Worm (Caenorhabditis elegans) whole organism, young adult: Measurements from ENCODE around the gene F56D5.5.

Experiments
- B0035.1 ChIP-seq: sonication (generic microtip); optimal IDR thresholded peaks from 2 replicates; lab custom pipeline; 2016; ENCODE audit warnings: missing genetic modification characterization, mild to moderate bottlenecking, missing compliant biosample characterization, missing genotype, missing genetic modification reagents
- B0336.3 ChIP-seq: fragments of 200-800 bp; sonication (Bioruptor generic); IDR thresholded peaks from 2 replicates; pipeline ENCODE4 v1.3.6; 2022; ENCODE audit warnings: missing genetic modification characterization, missing compliant biosample characterization
- C17E4.6 ChIP-seq: fragments of 200-800 bp; sonication (Bioruptor generic); IDR thresholded peaks from 2 replicates; pipeline ENCODE4 v1.3.6; 2022; ENCODE audit warnings: missing genetic modification reagents, missing genetic modification characterization, missing compliant biosample characterization
- D2030.7 ChIP-seq: fragments of 200-800 bp; sonication (Bioruptor generic); IDR thresholded peaks from 2 replicates; pipeline ENCODE4 v1.3.6; 2022; ENCODE audit warnings: missing genetic modification reagents, missing genetic modification characterization, missing compliant biosample characterization
- F23B12.7 ChIP-seq: sonication (generic microtip); optimal IDR thresholded peaks from 2 replicates; lab custom pipeline; 2017; ENCODE audit warnings: missing genetic modification characterization, mild to moderate bottlenecking, missing compliant biosample characterization, antibody characterized with exemption, moderate library complexity; ENCODE audit not compliant: insufficient read depth
- F33H1.4 ChIP-seq: fragments of 200-800 bp; sonication (Bioruptor generic); IDR thresholded peaks from 2 replicates; pipeline ENCODE4 v1.3.6; 2022; ENCODE audit warnings: missing genetic modification reagents, missing genetic modification characterization, missing compliant biosample characterization
- F49E8.2 ChIP-seq: sonication (generic microtip); optimal IDR thresholded peaks from 3 replicates; lab custom pipeline; 2017; ENCODE audit warnings: missing genetic modification characterization, mild to moderate bottlenecking, missing compliant biosample characterization, antibody characterized with exemption, moderate library complexity; ENCODE audit not compliant: insufficient read depth
- K11D2.4 ChIP-seq: fragments of 200-800 bp; sonication (Bioruptor generic); IDR thresholded peaks from 2 replicates; pipeline ENCODE4 v1.3.6; 2022; ENCODE audit warnings: missing genetic modification reagents, missing genetic modification characterization, missing compliant biosample characterization
- Y53F4B.3 ChIP-seq: fragments of 200-800 bp; sonication (Bioruptor generic); IDR thresholded peaks from 2 replicates; pipeline ENCODE4 v1.3.6; 2022; ENCODE audit warnings: missing genetic modification reagents, missing genetic modification characterization, missing compliant biosample characterization
- Y56A3A.18 ChIP-seq: fragments of 200-800 bp; sonication (Bioruptor generic); IDR thresholded peaks from 2 replicates; pipeline ENCODE4 v1.3.6; 2022; ENCODE audit warnings: missing genetic modification reagents, missing genetic modification characterization, missing compliant biosample characterization
- akir-1 ChIP-seq: fragments of 200-800 bp; sonication (Bioruptor generic); optimal IDR thresholded peaks from 2 replicates; lab custom pipeline; 2018; ENCODE audit warnings: mild to moderate bottlenecking, missing genetic modification characterization, moderate library complexity, missing compliant biosample characterization
- ama-1 ChIP-seq, 3 experiments: fragments of 150-350 bp in 1 of 3; sonication (generic microtip) in 2 of 3; optimal IDR thresholded peaks; 2 replicates each; lab custom pipeline; 2014 to 2018; ENCODE audit warnings: missing biosample characterization in 2 of 3, missing genetic modification characterization in 2 of 3, missing genetic modification reagents in 2 of 3
- athp-1 ChIP-seq: sonication (generic microtip); optimal IDR thresholded peaks from 2 replicates; lab custom pipeline; 2017; ENCODE audit warnings: mild to moderate bottlenecking, missing genetic modification characterization, missing compliant biosample characterization
- attf-6 ChIP-seq: fragments of 200-800 bp; sonication (Bioruptor generic); IDR thresholded peaks from 2 replicates; pipeline ENCODE4 v1.3.6; 2022; ENCODE audit warnings: missing genetic modification reagents, missing genetic modification characterization, missing compliant biosample characterization
- bed-1 ChIP-seq: fragments of 200-800 bp; sonication (Bioruptor generic); IDR thresholded peaks from 2 replicates; pipeline ENCODE4 v1.3.6; 2022; ENCODE audit warnings: missing genetic modification reagents, missing genetic modification characterization, missing compliant biosample characterization
- cebp-2 ChIP-seq: fragments of 200-800 bp; sonication (Bioruptor generic); IDR thresholded peaks from 2 replicates; pipeline ENCODE4 v1.3.6; 2022; ENCODE audit warnings: missing genetic modification characterization, missing compliant biosample characterization
- ceh-40 ChIP-seq: fragments of 200-800 bp; sonication (Bioruptor generic); IDR thresholded peaks from 2 replicates; pipeline ENCODE4 v1.3.6; 2022; ENCODE audit warnings: missing genetic modification characterization, missing compliant biosample characterization
- ceh-79 ChIP-seq: sonication (generic microtip); optimal IDR thresholded peaks from 2 replicates; lab custom pipeline; 2017; ENCODE audit warnings: mild to moderate bottlenecking, missing genetic modification characterization, missing compliant biosample characterization
- chd-7 ChIP-seq: sonication (generic microtip); optimal IDR thresholded peaks from 2 replicates; lab custom pipeline; 2016; ENCODE audit warnings: mild to moderate bottlenecking, missing genetic modification characterization, moderate library complexity, missing compliant biosample characterization
- egl-18 ChIP-seq: fragments of 200-800 bp; sonication (Bioruptor generic); IDR thresholded peaks from 2 replicates; pipeline ENCODE4 v1.3.6; 2022; ENCODE audit warnings: missing genetic modification reagents, missing genetic modification characterization, missing compliant biosample characterization
- egl-44 ChIP-seq: fragments of 200-800 bp; sonication (Bioruptor generic); IDR thresholded peaks from 2 replicates; pipeline ENCODE4 v1.3.6; 2022; ENCODE audit warnings: missing genetic modification reagents, missing genetic modification characterization, missing compliant biosample characterization
- ekl-4 ChIP-seq: fragments of 200-800 bp; sonication (Bioruptor generic); IDR thresholded peaks from 2 replicates; pipeline ENCODE4 v1.3.6; 2022; ENCODE audit warnings: missing genetic modification reagents, missing genetic modification characterization, missing compliant biosample characterization
- hmg-1.2 ChIP-seq: fragments of 200-800 bp; sonication (Bioruptor generic); IDR thresholded peaks from 2 replicates; pipeline ENCODE4 v1.3.6; 2022; ENCODE audit warnings: missing genetic modification reagents, missing genetic modification characterization, missing compliant biosample characterization
- let-526 ChIP-seq: fragments of 200-800 bp; sonication (Bioruptor generic); IDR thresholded peaks from 2 replicates; pipeline ENCODE4 v1.3.6; 2022; ENCODE audit warnings: missing genetic modification reagents, missing genetic modification characterization, missing compliant biosample characterization
- let-607 ChIP-seq, 2 experiments: fragments of 200-800 bp in 1 of 2; sonication (Bioruptor generic) in 1 of 2; sonication (generic microtip) in 1 of 2; optimal IDR thresholded peaks; 2 replicates each; lab custom pipeline; 2016 to 2018; ENCODE audit warnings: mild to moderate bottlenecking in 2 of 2, missing compliant biosample characterization in 2 of 2, missing genetic modification characterization in 2 of 2, moderate library complexity in 2 of 2, missing genotype in 1 of 2
- lin-35 ChIP-seq, 3 experiments: fragments of 150-350 bp in 2 of 3; sonication (generic microtip) in 1 of 3; optimal IDR thresholded peaks; 2 replicates each; lab custom pipeline; 2014 to 2018; ENCODE audit warnings: missing biosample characterization in 3 of 3, missing genetic modification characterization in 3 of 3, missing genetic modification reagents in 3 of 3
- lin-40 ChIP-seq: sonication (generic microtip); optimal IDR thresholded peaks from 2 replicates; lab custom pipeline; 2016; ENCODE audit warnings: missing genetic modification characterization, mild to moderate bottlenecking, missing compliant biosample characterization, missing genotype, missing genetic modification reagents
- lin-54 ChIP-seq: fragments of 200-800 bp; sonication (Bioruptor generic); optimal IDR thresholded peaks from 2 replicates; lab custom pipeline; 2018; ENCODE audit warnings: mild to moderate bottlenecking, missing genetic modification characterization, missing compliant biosample characterization
- lsl-1 ChIP-seq: fragments of 200-800 bp; sonication (Bioruptor generic); optimal IDR thresholded peaks from 2 replicates; lab custom pipeline; 2018; ENCODE audit warnings: mild to moderate bottlenecking, missing genetic modification characterization, moderate library complexity, missing compliant biosample characterization
- lsy-27 ChIP-seq: sonication (generic microtip); optimal IDR thresholded peaks from 2 replicates; lab custom pipeline; 2017; ENCODE audit warnings: missing genetic modification characterization, mild to moderate bottlenecking, missing compliant biosample characterization, antibody characterized with exemption, missing genotype, borderline replicate concordance; ENCODE audit not compliant: insufficient read depth
- madf-6 ChIP-seq: fragments of 200-800 bp; sonication (Bioruptor generic); IDR thresholded peaks from 2 replicates; pipeline ENCODE4 v1.3.6; 2022; ENCODE audit warnings: missing genetic modification reagents, missing genetic modification characterization, missing compliant biosample characterization
- madf-8 ChIP-seq: fragments of 200-800 bp; sonication (Bioruptor generic); conservative IDR thresholded peaks from 2 replicates; pipeline ENCODE4 v1.3.6; 2022; ENCODE audit warnings: missing genetic modification reagents, missing genetic modification characterization, missing compliant biosample characterization
- mxl-1 ChIP-seq: sonication (generic microtip); optimal IDR thresholded peaks from 2 replicates; lab custom pipeline; 2016; ENCODE audit warnings: missing genetic modification characterization, missing compliant biosample characterization
- pbrm-1 ChIP-seq: fragments of 200-800 bp; sonication (Bioruptor generic); IDR thresholded peaks from 2 replicates; pipeline ENCODE4 v1.3.6; 2022; ENCODE audit warnings: missing genetic modification reagents, missing genetic modification characterization, missing compliant biosample characterization
- pha-4 ChIP-seq: fragments of 150-350 bp; sonication (generic microtip); optimal IDR thresholded peaks from 2 replicates; lab custom pipeline; 2014; ENCODE audit warnings: missing biosample characterization, missing genetic modification reagents, missing genetic modification characterization
- rpc-1 ChIP-seq, 2 experiments: fragments of 150-350 bp in 1 of 2; sonication (generic microtip) in 1 of 2; optimal IDR thresholded peaks; 2 replicates each; lab custom pipeline; 2014 to 2018; ENCODE audit warnings: missing biosample characterization in 1 of 2, missing genetic modification characterization in 1 of 2, missing genetic modification reagents in 1 of 2, missing genotype in 1 of 2
- sdz-38 ChIP-seq: sonication (generic microtip); optimal IDR thresholded peaks from 2 replicates; lab custom pipeline; 2016; ENCODE audit warnings: missing genotype, missing genetic modification characterization, missing compliant biosample characterization
- sea-2 ChIP-seq: fragments of 200-800 bp; sonication (Bioruptor generic); IDR thresholded peaks from 2 replicates; pipeline ENCODE4 v1.3.6; 2022; ENCODE audit warnings: missing genetic modification characterization, missing compliant biosample characterization
- snpc-1.3 ChIP-seq: sonication (generic microtip); optimal IDR thresholded peaks from 2 replicates; lab custom pipeline; 2017; ENCODE audit warnings: missing genetic modification characterization, mild to moderate bottlenecking, missing compliant biosample characterization, antibody characterized with exemption, moderate library complexity, missing genotype, missing genetic modification reagents; ENCODE audit not compliant: insufficient read depth
- snpc-4 ChIP-seq, 5 experiments: fragments of 150-350 bp in 1 of 5; sonication (generic microtip) in 4 of 5; optimal IDR thresholded peaks; 2 replicates each; lab custom pipeline; 2014 to 2018; ENCODE audit warnings: missing genetic modification characterization in 5 of 5, missing biosample characterization in 3 of 5, antibody characterized with exemption in 2 of 5, mild to moderate bottlenecking in 2 of 5, missing compliant biosample characterization in 2 of 5, missing genotype in 2 of 5, moderate library complexity in 2 of 5, missing genetic modification reagents in 1 of 5
- somi-1 ChIP-seq: fragments of 200-800 bp; sonication (Bioruptor generic); optimal IDR thresholded peaks from 2 replicates; lab custom pipeline; 2018; ENCODE audit warnings: mild to moderate bottlenecking, missing genetic modification characterization, missing compliant biosample characterization
- sptf-2 ChIP-seq: fragments of 200-800 bp; sonication (Bioruptor generic); optimal IDR thresholded peaks from 2 replicates; lab custom pipeline; 2018; ENCODE audit warnings: mild to moderate bottlenecking, missing genetic modification characterization, missing compliant biosample characterization
- zfh-2 ChIP-seq: fragments of 200-800 bp; sonication (Bioruptor generic); conservative IDR thresholded peaks from 2 replicates; pipeline ENCODE4 v1.3.6; 2022; ENCODE audit warnings: missing genetic modification reagents, missing genetic modification characterization, missing compliant biosample characterization
- ztf-3 ChIP-seq: fragments of 200-800 bp; sonication (Bioruptor generic); optimal IDR thresholded peaks from 2 replicates; lab custom pipeline; 2018; ENCODE audit warnings: mild to moderate bottlenecking, missing genetic modification characterization, missing compliant biosample characterization

Gene F56D5.5

ce11 chrIV:9440880-9441336, 33.0 kb upstream of the F56D5.5 start, which contains the start of gene idh-1 (continued):
- TF ChIP-seq egl-18, result no peak
- TF ChIP-seq ekl-4, result no peak
- TF ChIP-seq chd-7 (tag; lab: Kevin White, UChicago), result no peak
- TF ChIP-seq ceh-79 (tag; lab: Kevin White, UChicago), result no peak
- peak; percentile 71 for TF ChIP-seq F33H1.4 (GFP tag; lab: Robert Waterston, UW)
- peak; percentile 37; the same call in 1 of the 2 replicates for TF ChIP-seq Y56A3A.18
- TF ChIP-seq madf-6 (GFP tag; lab: Robert Waterston, UW), result peak; percentile 92
- TF ChIP-seq D2030.7 (GFP tag; lab: Robert Waterston, UW), result peak; percentile 87
- TF ChIP-seq lin-40 (tag; lab: Kevin White, UChicago), result no peak
- peak; percentile 9 for TF ChIP-seq F23B12.7 (tag; lab: Kevin White, UChicago)
- peak; percentile 83 for TF ChIP-seq madf-8 (GFP tag; lab: Robert Waterston, UW)

DNA sequence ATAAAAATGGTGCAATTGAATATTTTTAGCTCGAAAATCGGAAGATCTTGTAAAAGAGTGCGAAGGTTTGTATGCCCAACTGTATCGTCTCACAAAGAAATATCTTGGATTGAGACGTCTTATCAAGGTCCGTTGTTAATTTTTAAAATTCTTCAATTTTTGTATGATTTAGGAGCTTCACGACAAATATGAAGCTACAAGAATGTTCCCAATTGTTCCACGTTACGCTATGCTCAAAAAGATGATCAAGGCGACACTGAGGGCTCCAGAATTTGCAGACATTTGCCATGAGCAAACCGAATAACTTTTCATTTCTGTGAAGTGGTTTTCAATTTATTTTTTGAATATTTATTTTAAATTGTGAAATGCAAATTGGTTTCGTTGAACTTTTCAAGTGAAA, 30.8 kb upstream of the F56D5.5 start:
- TF ChIP-seq pha-4 (tag; lab: Kevin White, UChicago) (no peak), cebp-2 (GFP tag; lab: Robert Waterston, UW) (no peak), ztf-3 (GFP tag; lab: Kevin White, UChicago) (no peak), pbrm-1 (GFP tag; lab: Robert Waterston, UW) (peak; percentile 44; the same call in 1 of the 2 replicates), ceh-40 (GFP tag; lab: Robert Waterston, UW) (no peak), akir-1 (GFP tag; lab: Kevin White, UChicago) (no peak), athp-1 (tag; lab: Kevin White, UChicago) (peak; percentile 24), B0336.3 (GFP tag; lab: Robert Waterston, UW) (peak; percentile 93), sptf-2 (GFP tag; lab: Kevin White, UChicago) (no peak), lsl-1 (GFP tag; lab: Kevin White, UChicago) (peak; percentile 6), chd-7 (tag; lab: Kevin White, UChicago) (peak; percentile 26), snpc-4 (GFP tag; optimal IDR thresholded peaks at IDR 0.05; lab: Kevin White, UChicago) (no peak), snpc-4 (tag; optimal IDR thresholded peaks at IDR 0.05; lab: Kevin White, UChicago) (peak in 2 of 4 experiments; percentile 68 to 84), attf-6 (peak; percentile 77), sdz-38 (tag; lab: Kevin White, UChicago) (no peak), F49E8.2 (tag; lab: Kevin White, UChicago) (no peak), ama-1 (optimal IDR thresholded peaks at IDR 0.05; lab: Kevin White, UChicago) (peak; percentile 89), ama-1 (GFP tag; optimal IDR thresholded peaks at IDR 0.05; lab: Kevin White, UChicago) (no peak), Y53F4B.3 (GFP tag; lab: Robert Waterston, UW) (no peak), let-607 (tag; optimal IDR thresholded peaks at IDR 0.05; lab: Kevin White, UChicago) (no peak), egl-18 (no peak), rpc-1 (optimal IDR thresholded peaks at IDR 0.05; lab: Kevin White, UChicago) (no peak), rpc-1 (tag; optimal IDR thresholded peaks at IDR 0.05; lab: Kevin White, UChicago) (no peak), let-526 (GFP tag; lab: Robert Waterston, UW) (0 out of 2 replicates have a peak, but pooled peaks have one; percentile 28), Y56A3A.18 (peak; percentile 83), B0035.1 (tag; lab: Kevin White, UChicago) (no peak), lsy-27 (tag; lab: Kevin White, UChicago) (no peak), lin-54 (GFP tag; lab: Kevin White, UChicago) (peak; percentile 27), snpc-1.3 (tag; lab: Kevin White, UChicago) (peak; percentile 24), bed-1 (no peak), somi-1 (GFP tag; lab: Kevin White, UChicago) (no peak), C17E4.6 (GFP tag; lab: Robert Waterston, UW) (no peak), zfh-2 (GFP tag; lab: Robert Waterston, UW) (no peak), K11D2.4 (no peak), mxl-1 (no peak), sea-2 (GFP tag; lab: Robert Waterston, UW) (no peak), egl-44 (GFP tag; lab: Robert Waterston, UW) (no peak), hmg-1.2 (GFP tag; lab: Robert Waterston, UW) (peak; percentile 30; the same call in 1 of the 2 replicates), lin-35 (GFP tag; optimal IDR thresholded peaks at IDR 0.05; lab: Kevin White, UChicago) (no peak)
